Fruit fly (Drosophila melanogaster): ENCODE measurements around the gene mew.

mew gene

dm6 chrX:13214056-13214455 lies 44.2 kb downstream of the mew start (continued):
- TF ChIP-seq HLH3B (GFP tag; IDR thresholded peaks at IDR 0.05) = peak; percentile 58
- peak; percentile 62; the same call in 1 of the 2 replicates for TF ChIP-seq CG10366 (GFP tag; IDR thresholded peaks at IDR 0.05)
- TF ChIP-seq Nf-YB (GFP tag; optimal IDR thresholded peaks at IDR 0.05) = peak; percentile 25
- peak; percentile 65 for TF ChIP-seq H15 (GFP tag; IDR thresholded peaks at IDR 0.05)
- TF ChIP-seq mam (GFP tag; optimal IDR thresholded peaks at IDR 0.05) = peak; percentile 65
- peak; percentile 98 for TF ChIP-seq CG18011 (GFP tag; optimal IDR thresholded peaks at IDR 0.05)
- TF ChIP-seq oc (tag; optimal IDR thresholded peaks at IDR 0.05) = no peak
- TF ChIP-seq CG11456 (GFP tag; IDR thresholded peaks at IDR 0.05) = peak; percentile 48; the same call in 1 of the 3 replicates
- TF ChIP-seq h (optimal IDR thresholded peaks at IDR 0.05) = no peak
- TF ChIP-seq CG13424 (tag; optimal IDR thresholded peaks at IDR 0.05) = peak; percentile 57
- no peak for TF ChIP-seq Scr (GFP tag; IDR thresholded peaks at IDR 0.05; ENCODE audit: partially characterized antibody)
- no peak for TF ChIP-seq Dref (GFP tag; IDR thresholded peaks at IDR 0.05)
- no peak for TF ChIP-seq croc (GFP tag; conservative IDR thresholded peaks at IDR 0.05)
- TF ChIP-seq gem (tag; optimal IDR thresholded peaks at IDR 0.05) = peak; percentile 78
- TF ChIP-seq CG15011 (GFP tag; optimal IDR thresholded peaks at IDR 0.05) = no peak
- TF ChIP-seq ATbp (GFP tag; optimal IDR thresholded peaks at IDR 0.05) = peak; percentile 41
- TF ChIP-seq tll (GFP tag; optimal IDR thresholded peaks at IDR 0.05) = no peak
- peak; percentile 58 for TF ChIP-seq nmo (GFP tag; optimal IDR thresholded peaks at IDR 0.05)
- peak; percentile 14 for TF ChIP-seq org-1 (GFP tag; optimal IDR thresholded peaks at IDR 0.05)
- peak; percentile 32 for TF ChIP-seq CG18619 (GFP tag; optimal IDR thresholded peaks at IDR 0.05)
- TF ChIP-seq Nf-YA (GFP tag; IDR thresholded peaks at IDR 0.05) = peak; percentile 46; the same call in 1 of the 2 replicates
- no peak for TF ChIP-seq NFAT (GFP tag; IDR thresholded peaks at IDR 0.05)
- TF ChIP-seq slbo (GFP tag; IDR thresholded peaks at IDR 0.05) = peak; percentile 76
- TF ChIP-seq ab (GFP tag; optimal IDR thresholded peaks at IDR 0.05) = no peak
- peak; percentile 62 for TF ChIP-seq CG12155 (GFP tag; optimal IDR thresholded peaks at IDR 0.05)
- TF ChIP-seq CG1603 (tag; optimal IDR thresholded peaks at IDR 0.05) = peak; percentile 70
- TF ChIP-seq Xbp1 (GFP tag; optimal IDR thresholded peaks at IDR 0.05) = peak; percentile 74
- peak; percentile 43 for TF ChIP-seq ems (GFP tag; optimal IDR thresholded peaks at IDR 0.05)
- TF ChIP-seq Max (GFP tag; optimal IDR thresholded peaks at IDR 0.05) = peak; percentile 49
- TF ChIP-seq Poxn (GFP tag; IDR thresholded peaks at IDR 0.05) = no peak
- no peak for TF ChIP-seq CG4328 (GFP tag; optimal IDR thresholded peaks at IDR 0.05)
- peak; percentile 74 for TF ChIP-seq row (GFP tag; IDR thresholded peaks at IDR 0.05)
- TF ChIP-seq CG1529 (GFP tag; optimal IDR thresholded peaks at IDR 0.05) = peak; percentile 47
- peak; percentile 58 for TF ChIP-seq CG18262 (tag; optimal IDR thresholded peaks at IDR 0.05)
- peak; percentile 76 for TF ChIP-seq az2 (GFP tag; optimal IDR thresholded peaks at IDR 0.05)
- TF ChIP-seq D19A (tag; optimal IDR thresholded peaks at IDR 0.05) = peak; percentile 8
- TF ChIP-seq Neu2 (GFP tag; optimal IDR thresholded peaks at IDR 0.05; ENCODE audit: borderline replicate concordance) = no peak
- TF ChIP-seq MTF-1 (GFP tag; optimal IDR thresholded peaks at IDR 0.05; ENCODE audit: borderline replicate concordance) = peak; percentile 35
- no peak for TF ChIP-seq HLH4C (GFP tag; IDR thresholded peaks at IDR 0.05; ENCODE audit: partially characterized antibody)
- TF ChIP-seq Sin3A (optimal IDR thresholded peaks at IDR 0.05) = no peak
- TF ChIP-seq nerfin-1 (tag; optimal IDR thresholded peaks at IDR 0.05) = no peak
- no peak for TF ChIP-seq Sry-β (GFP tag; optimal IDR thresholded peaks at IDR 0.05)
- TF ChIP-seq gt (GFP tag; IDR thresholded peaks at IDR 0.05) = no peak
- TF ChIP-seq gcm2 (GFP tag; optimal IDR thresholded peaks at IDR 0.05) = peak; percentile 18
- TF ChIP-seq Lhr (GFP tag; optimal IDR thresholded peaks at IDR 0.05) = peak; percentile 23
- TF ChIP-seq Hsf (GFP tag; optimal IDR thresholded peaks at IDR 0.05) = peak; percentile 80
- TF ChIP-seq caup (GFP tag; optimal IDR thresholded peaks at IDR 0.05; ENCODE audit: severe bottlenecking) = peak; percentile 38
- peak; percentile 33 for TF ChIP-seq CG2202 (tag; optimal IDR thresholded peaks at IDR 0.05)
- TF ChIP-seq chn (GFP tag; optimal IDR thresholded peaks at IDR 0.05) = peak; percentile 65
- peak; percentile 62 for TF ChIP-seq dysf (GFP tag; IDR thresholded peaks at IDR 0.05)
- no peak for TF ChIP-seq CG18476 (GFP tag; optimal IDR thresholded peaks at IDR 0.05)
